Fruit fly (Drosophila melanogaster) whole organism, prepupa: Measurements from ENCODE around the gene MYPT-75D.

Experiments used
- Blimp-1 ChIP-seq: fragments of 200-800 bp; sonication (Bioruptor generic); optimal IDR thresholded peaks from 3 replicates; lab custom pipeline; 2017; ENCODE audit warnings: missing biosample characterization, missing genetic modification characterization, mild to moderate bottlenecking, moderate library complexity, missing genetic modification reagents
- CG10631 ChIP-seq: fragments of 200-800 bp; sonication (Bioruptor generic); optimal IDR thresholded peaks from 2 replicates; lab custom pipeline; 2016; ENCODE audit warnings: missing biosample characterization, missing genetic modification characterization
- CG11294 ChIP-seq: fragments of 200-800 bp; sonication (Bioruptor generic); IDR thresholded peaks from 2 replicates; pipeline ENCODE4 v1.3.6; 2022; ENCODE audit warnings: missing biosample characterization, missing genetic modification characterization
- CG11762 ChIP-seq: fragments of 200-800 bp; sonication (Bioruptor generic); optimal IDR thresholded peaks from 3 replicates; lab custom pipeline; 2016; ENCODE audit warnings: missing biosample characterization, missing genetic modification characterization; ENCODE audit not compliant: insufficient read depth
- CG15336 ChIP-seq: fragments of 200-800 bp; sonication (Bioruptor generic); IDR thresholded peaks from 2 replicates; pipeline ENCODE4 v1.3.6; 2022; ENCODE audit warnings: missing biosample characterization, missing genetic modification characterization
- CG1621 ChIP-seq: fragments of 200-800 bp; sonication (Bioruptor generic); optimal IDR thresholded peaks from 3 replicates; lab custom pipeline; 2018; ENCODE audit warnings: missing biosample characterization, mild to moderate bottlenecking, missing genetic modification characterization
- CG16779 ChIP-seq: fragments of 200-800 bp; sonication (Bioruptor generic); optimal IDR thresholded peaks from 3 replicates; lab custom pipeline; 2017; ENCODE audit warnings: missing biosample characterization, mild to moderate bottlenecking, missing genetic modification characterization
- CG3032 ChIP-seq: fragments of 200-800 bp; optimal IDR thresholded peaks from 2 replicates; lab custom pipeline; 2019; ENCODE audit warnings: missing biosample characterization, mild to moderate bottlenecking, missing genetic modification characterization, moderate library complexity
- CG31627 ChIP-seq: fragments of 200-800 bp; sonication (Bioruptor generic); optimal IDR thresholded peaks from 3 replicates; lab custom pipeline; 2016; ENCODE audit warnings: missing biosample characterization, missing genetic modification characterization
- CG32006 ChIP-seq: fragments of 200-800 bp; sonication (Bioruptor generic); optimal IDR thresholded peaks from 3 replicates; lab custom pipeline; 2017; ENCODE audit warnings: missing biosample characterization, mild to moderate bottlenecking, missing genetic modification characterization
- CG3919 ChIP-seq: fragments of 200-800 bp; sonication (Bioruptor generic); optimal IDR thresholded peaks from 3 replicates; lab custom pipeline; 2016; ENCODE audit warnings: missing biosample characterization, missing genetic modification characterization
- CG4318 ChIP-seq: fragments of 200-800 bp; sonication (Bioruptor generic); optimal IDR thresholded peaks from 3 replicates; lab custom pipeline; 2017; ENCODE audit warnings: missing biosample characterization, mild to moderate bottlenecking, missing genetic modification characterization
- CG6163 ChIP-seq: fragments of 200-800 bp; sonication (Bioruptor generic); IDR thresholded peaks from 3 replicates; pipeline ENCODE4 v1.3.6; 2022; ENCODE audit warnings: missing biosample characterization, missing genetic modification characterization
- CG6276 ChIP-seq: fragments of 200-800 bp; sonication (Bioruptor generic); optimal IDR thresholded peaks from 2 replicates; lab custom pipeline; 2017; ENCODE audit warnings: missing biosample characterization, mild to moderate bottlenecking, missing genetic modification characterization
- CG6792 ChIP-seq: fragments of 200-800 bp; sonication (Bioruptor generic); optimal IDR thresholded peaks from 3 replicates; lab custom pipeline; 2016; ENCODE audit warnings: missing biosample characterization, missing genetic modification characterization
- CG6854 ChIP-seq: fragments of 200-800 bp; sonication (Bioruptor generic); optimal IDR thresholded peaks from 2 replicates; lab custom pipeline; 2017; ENCODE audit warnings: missing biosample characterization, mild to moderate bottlenecking, missing genetic modification characterization
- CG7368 ChIP-seq: fragments of 200-800 bp; sonication (Bioruptor generic); optimal IDR thresholded peaks from 3 replicates; lab custom pipeline; 2016; ENCODE audit warnings: missing biosample characterization, missing genetic modification characterization
- CG8119 ChIP-seq: fragments of 200-800 bp; sonication (Bioruptor generic); IDR thresholded peaks from 3 replicates; pipeline ENCODE4 v1.3.6; 2022; ENCODE audit warnings: missing biosample characterization, missing genetic modification characterization
- CG8632 ChIP-seq: fragments of 200-800 bp; sonication (Bioruptor generic); optimal IDR thresholded peaks from 3 replicates; lab custom pipeline; 2016; ENCODE audit warnings: missing biosample characterization, missing genetic modification characterization
- CG9139 ChIP-seq: fragments of 200-800 bp; sonication (Bioruptor generic); optimal IDR thresholded peaks from 3 replicates; lab custom pipeline; 2017; ENCODE audit warnings: missing biosample characterization, mild to moderate bottlenecking, missing genetic modification characterization
- Eip78C ChIP-seq: fragments of 200-800 bp; sonication (Bioruptor generic); peaks from one replicate; lab custom pipeline; 2016; ENCODE audit warnings: missing biosample characterization, missing genetic modification characterization
- Eip93F ChIP-seq: fragments of 200-800 bp; sonication (Bioruptor generic); optimal IDR thresholded peaks from 2 replicates; lab custom pipeline; 2016; ENCODE audit warnings: missing biosample characterization, mild to moderate bottlenecking, missing genetic modification characterization
- Ets96B ChIP-seq: fragments of 200-800 bp; optimal IDR thresholded peaks from 2 replicates; lab custom pipeline; 2019; ENCODE audit warnings: missing biosample characterization, mild to moderate bottlenecking, missing genetic modification characterization, moderate library complexity
- Gug ChIP-seq: fragments of 200-800 bp; sonication (Bioruptor generic); IDR thresholded peaks from 2 replicates; pipeline ENCODE4 v1.3.6; 2022; ENCODE audit warnings: missing biosample characterization, missing genetic modification characterization
- Hr38 ChIP-seq: sonication (Bioruptor generic); optimal IDR thresholded peaks from 2 replicates; lab custom pipeline; 2016; ENCODE audit warnings: missing biosample characterization, missing genetic modification characterization
- Hr39 ChIP-seq: fragments of 200-800 bp; sonication (Bioruptor generic); optimal IDR thresholded peaks from 2 replicates; lab custom pipeline; 2016; ENCODE audit warnings: missing biosample characterization, missing genetic modification characterization
- Hr4 ChIP-seq: fragments of 200-800 bp; sonication (Bioruptor generic); optimal IDR thresholded peaks from 3 replicates; lab custom pipeline; 2016; ENCODE audit warnings: missing biosample characterization, missing genetic modification characterization
- Met ChIP-seq: fragments of 200-800 bp; sonication (Bioruptor generic); optimal IDR thresholded peaks from 3 replicates; lab custom pipeline; 2016; ENCODE audit warnings: missing biosample characterization, missing genetic modification characterization
- OdsH ChIP-seq: fragments of 200-800 bp; sonication (Bioruptor generic); optimal IDR thresholded peaks from 3 replicates; lab custom pipeline; 2016; ENCODE audit warnings: missing biosample characterization, missing genetic modification characterization
- Smox ChIP-seq: fragments of 200-800 bp; sonication (Bioruptor generic); optimal IDR thresholded peaks from 3 replicates; lab custom pipeline; 2016; ENCODE audit warnings: missing biosample characterization, missing genetic modification characterization
- Sox102F ChIP-seq: fragments of 200-800 bp; sonication (Bioruptor generic); optimal IDR thresholded peaks from 2 replicates; lab custom pipeline; 2016; ENCODE audit warnings: missing biosample characterization, mild to moderate bottlenecking, missing genetic modification characterization
- Sox14 ChIP-seq: fragments of 200-800 bp; sonication (Bioruptor generic); optimal IDR thresholded peaks from 3 replicates; lab custom pipeline; 2016; ENCODE audit warnings: missing biosample characterization, missing genetic modification characterization
- Sox15 ChIP-seq: fragments of 200-800 bp; sonication (Bioruptor generic); optimal IDR thresholded peaks from 3 replicates; lab custom pipeline; 2016; ENCODE audit warnings: missing biosample characterization, missing genetic modification characterization
- achi ChIP-seq: fragments of 200-800 bp; sonication (Bioruptor generic); optimal IDR thresholded peaks from 3 replicates; lab custom pipeline; 2016; ENCODE audit warnings: missing biosample characterization, missing genetic modification characterization
- acj6 ChIP-seq: fragments of 200-800 bp; sonication (Bioruptor generic); optimal IDR thresholded peaks from 3 replicates; lab custom pipeline; 2016; ENCODE audit warnings: missing biosample characterization, missing genetic modification characterization
- cyc ChIP-seq: fragments of 200-800 bp; sonication (Bioruptor generic); optimal IDR thresholded peaks from 3 replicates; lab custom pipeline; 2016; ENCODE audit warnings: missing biosample characterization, missing genetic modification characterization
- dac ChIP-seq: fragments of 200-800 bp; sonication (Bioruptor generic); optimal IDR thresholded peaks from 2 replicates; lab custom pipeline; 2017; ENCODE audit warnings: missing biosample characterization, mild to moderate bottlenecking, missing genetic modification characterization
- dsx ChIP-seq: fragments of 200-800 bp; optimal IDR thresholded peaks from 3 replicates; lab custom pipeline; 2019; ENCODE audit warnings: missing biosample characterization, mild to moderate bottlenecking, missing genetic modification characterization, moderate library complexity; ENCODE audit not compliant: poor library complexity, severe bottlenecking
- eg ChIP-seq: fragments of 200-800 bp; sonication (Bioruptor generic); IDR thresholded peaks from 3 replicates; pipeline ENCODE4 v1.3.6; 2022; ENCODE audit warnings: missing biosample characterization, missing genetic modification characterization
- esn ChIP-seq: fragments of 200-800 bp; sonication (Bioruptor generic); optimal IDR thresholded peaks from 2 replicates; lab custom pipeline; 2016; ENCODE audit warnings: missing biosample characterization, mild to moderate bottlenecking, missing genetic modification characterization, moderate library complexity
- fd85E ChIP-seq: fragments of 200-800 bp; sonication (Bioruptor generic); optimal IDR thresholded peaks from 3 replicates; lab custom pipeline; 2016; ENCODE audit warnings: missing biosample characterization, missing genetic modification characterization
- net ChIP-seq: fragments of 200-800 bp; sonication (Bioruptor generic); optimal IDR thresholded peaks from 3 replicates; lab custom pipeline; 2016; ENCODE audit warnings: missing biosample characterization, missing genetic modification characterization
- pdm3 ChIP-seq: fragments of 200-800 bp; sonication (Bioruptor generic); optimal IDR thresholded peaks from 3 replicates; lab custom pipeline; 2016; ENCODE audit warnings: missing biosample characterization, missing genetic modification characterization
- salr ChIP-seq, 2 experiments: fragments of 200-800 bp; sonication (Bioruptor generic); optimal IDR thresholded peaks; 3 replicates each; lab custom pipeline; 2016 to 2018; ENCODE audit warnings: missing biosample characterization in 2 of 2, missing genetic modification characterization in 2 of 2, mild to moderate bottlenecking in 1 of 2
- spab ChIP-seq: fragments of 200-800 bp; sonication (Bioruptor generic); optimal IDR thresholded peaks from 2 replicates; lab custom pipeline; 2017; ENCODE audit warnings: missing biosample characterization, mild to moderate bottlenecking, missing genetic modification characterization, missing genetic modification reagents
- svp ChIP-seq: fragments of 200-800 bp; sonication (Bioruptor generic); peaks from one replicate; lab custom pipeline; 2016; ENCODE audit warnings: missing biosample characterization, missing genetic modification characterization
- vri ChIP-seq: fragments of 200-800 bp; sonication (Bioruptor generic); optimal IDR thresholded peaks from 3 replicates; lab custom pipeline; 2016; ENCODE audit warnings: missing biosample characterization, mild to moderate bottlenecking, missing genetic modification characterization

MYPT-75D gene

dm6 chr3L:18622422-18622739 lies 3.4 kb upstream of the MYPT-75D start, which contains the start of gene bora:
bora (plus strand) TSS chr3L:18622692.
- TF ChIP-seq CG9139 (no peak), cyc (GFP tag; lab: Kevin White, UChicago) (no peak), acj6 (GFP tag; lab: Kevin White, UChicago) (peak; percentile 4), Eip78C (peak; percentile 46), Hr4 (GFP tag; lab: Kevin White, UChicago) (no peak), dsx (GFP tag; lab: Kevin White, UChicago) (no peak), esn (GFP tag; lab: Kevin White, UChicago) (no peak), Sox14 (GFP tag; lab: Kevin White, UChicago) (no peak), Ets96B (tag; lab: Kevin White, UChicago) (no peak), CG31627 (GFP tag; lab: Kevin White, UChicago) (no peak), CG1621 (tag; lab: Kevin White, UChicago) (no peak), CG6854 (GFP tag; lab: Kevin White, UChicago) (no peak), Sox102F (no peak), dac (GFP tag; lab: Kevin White, UChicago) (no peak), CG8632 (GFP tag; lab: Kevin White, UChicago) (no peak), Met (no peak), CG6163 (GFP tag; lab: Robert Waterston, UW) (0 out of 3 replicates have a peak, but pooled peaks have one; percentile 6), CG6276 (GFP tag; lab: Kevin White, UChicago) (no peak), CG32006 (GFP tag; lab: Kevin White, UChicago) (no peak), salr (GFP tag; optimal IDR thresholded peaks at IDR 0.05; lab: Kevin White, UChicago) (no peak), Blimp-1 (GFP tag; lab: Kevin White, UChicago) (no peak)

DNA sequence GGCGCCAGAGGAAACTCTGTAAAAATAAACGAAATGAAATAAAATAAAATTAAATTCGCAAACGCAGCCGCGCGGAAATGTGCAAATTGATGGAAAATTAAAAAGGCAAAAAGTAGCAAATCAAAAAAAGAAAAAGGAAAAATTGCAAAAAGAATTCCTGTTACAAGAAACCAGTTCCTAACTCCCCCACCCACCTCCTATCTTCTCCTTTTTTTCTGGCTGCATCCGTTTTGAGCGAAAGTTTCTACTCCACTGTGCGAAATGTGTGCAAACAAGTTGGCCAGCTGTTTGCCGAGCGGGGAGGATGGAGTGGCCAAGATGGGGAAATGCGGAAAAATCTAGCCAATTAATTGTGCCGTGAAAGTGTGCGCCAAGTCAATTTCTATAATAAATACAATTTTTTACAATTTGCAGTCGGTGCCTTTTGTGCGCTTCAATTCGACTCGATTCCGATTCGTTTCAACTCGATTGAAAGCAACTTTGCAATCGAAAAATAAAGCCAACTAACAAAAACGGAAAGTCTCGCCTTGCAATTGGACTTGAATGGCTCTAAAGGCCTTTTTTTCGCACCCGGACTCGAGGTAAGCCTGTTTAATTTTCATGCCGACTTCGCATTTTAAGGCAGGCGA lies 806 bp downstream of the MYPT-75D start:
- TF ChIP-seq CG7368 (GFP tag; lab: Kevin White, UChicago): no peak
- TF ChIP-seq CG3919 (GFP tag; lab: Kevin White, UChicago): peak; percentile 23
- TF ChIP-seq acj6 (GFP tag; lab: Kevin White, UChicago): peak; percentile 3
- TF ChIP-seq CG15336 (GFP tag; lab: Robert Waterston, UW): peak; percentile 40
- no peak for TF ChIP-seq Sox15 (GFP tag; lab: Kevin White, UChicago)
- TF ChIP-seq achi: peak; percentile 7
- no peak for TF ChIP-seq CG16779
- TF ChIP-seq Sox14 (GFP tag; lab: Kevin White, UChicago): no peak
- peak; percentile 58; the same call in 2 of the 3 replicates for TF ChIP-seq CG8119
- peak; percentile 17 for TF ChIP-seq Hr4 (GFP tag; lab: Kevin White, UChicago)
- TF ChIP-seq vri (GFP tag; lab: Kevin White, UChicago): no peak
- TF ChIP-seq net (GFP tag; lab: Kevin White, UChicago): peak; percentile 22
- no peak for TF ChIP-seq Gug (GFP tag; lab: Robert Waterston, UW)
- no peak for TF ChIP-seq Hr38
- TF ChIP-seq Hr39 (GFP tag; lab: Kevin White, UChicago): no peak
- TF ChIP-seq CG31627 (GFP tag; lab: Kevin White, UChicago): no peak
- peak; percentile 59 for TF ChIP-seq svp (GFP tag; lab: Kevin White, UChicago)
- peak; percentile 60 for TF ChIP-seq CG6276 (GFP tag; lab: Kevin White, UChicago)
- peak; percentile 61 for TF ChIP-seq CG32006 (GFP tag; lab: Kevin White, UChicago)
- TF ChIP-seq Eip93F (GFP tag; lab: Kevin White, UChicago): no peak
- TF ChIP-seq CG11762 (GFP tag; lab: Kevin White, UChicago): no peak
- no peak for TF ChIP-seq OdsH (GFP tag; lab: Kevin White, UChicago)
- TF ChIP-seq CG8632 (GFP tag; lab: Kevin White, UChicago): no peak
- TF ChIP-seq CG6792 (GFP tag; lab: Kevin White, UChicago): no peak
- no peak for TF ChIP-seq dac (GFP tag; lab: Kevin White, UChicago)
- TF ChIP-seq CG11294 (GFP tag; lab: Robert Waterston, UW): 0 out of 2 replicates have a peak, but pooled peaks have one; percentile 19
- TF ChIP-seq spab (GFP tag; lab: Kevin White, UChicago): no peak
- TF ChIP-seq Blimp-1 (GFP tag; lab: Kevin White, UChicago): peak; percentile 74
- TF ChIP-seq fd85E: no peak
- no peak for TF ChIP-seq cyc (GFP tag; lab: Kevin White, UChicago)
- peak; percentile 27 for TF ChIP-seq Smox (GFP tag; lab: Kevin White, UChicago)
- peak; percentile 71 for TF ChIP-seq eg
- TF ChIP-seq pdm3: peak; percentile 14
- TF ChIP-seq CG4318 (GFP tag; lab: Kevin White, UChicago): no peak
- no peak for TF ChIP-seq salr (GFP tag; optimal IDR thresholded peaks at IDR 0.05; lab: Kevin White, UChicago)
- TF ChIP-seq dsx (GFP tag; lab: Kevin White, UChicago): no peak
- TF ChIP-seq CG3032 (tag; lab: Kevin White, UChicago): no peak
- TF ChIP-seq CG10631 (GFP tag; lab: Kevin White, UChicago): peak; percentile 20
- TF ChIP-seq Eip78C: peak; percentile 41
- peak; percentile 18 for TF ChIP-seq Sox102F
- peak; percentile 47 for TF ChIP-seq Met
